Fruit fly (Drosophila melanogaster) Kc167 (cell line): ENCODE results near the gene CG33285.

Experiments used
- Myc ChIP-seq: fragments of >200 bp; optimal IDR thresholded peaks from 2 replicates; lab custom pipeline; 2017; ENCODE audit warnings: missing external identifiers
- Sin3A ChIP-seq: fragments of >200 bp; optimal IDR thresholded peaks from 2 replicates; lab custom pipeline; 2018; ENCODE audit warnings: missing external identifiers
- h ChIP-seq: fragments of >200 bp; optimal IDR thresholded peaks from 3 replicates; lab custom pipeline; 2018; ENCODE audit warnings: missing external identifiers
- insv ChIP-seq: fragments of >200 bp; optimal IDR thresholded peaks from 3 replicates; lab custom pipeline; 2018; ENCODE audit warnings: missing external identifiers
- psq ChIP-seq: fragments of >200 bp; optimal IDR thresholded peaks from 2 replicates; lab custom pipeline; 2017; ENCODE audit warnings: missing external identifiers
- ttk ChIP-seq: sonication (Bioruptor generic); optimal IDR thresholded peaks from 2 replicates; lab custom pipeline; 2017; ENCODE audit warnings: missing external identifiers

DNA sequence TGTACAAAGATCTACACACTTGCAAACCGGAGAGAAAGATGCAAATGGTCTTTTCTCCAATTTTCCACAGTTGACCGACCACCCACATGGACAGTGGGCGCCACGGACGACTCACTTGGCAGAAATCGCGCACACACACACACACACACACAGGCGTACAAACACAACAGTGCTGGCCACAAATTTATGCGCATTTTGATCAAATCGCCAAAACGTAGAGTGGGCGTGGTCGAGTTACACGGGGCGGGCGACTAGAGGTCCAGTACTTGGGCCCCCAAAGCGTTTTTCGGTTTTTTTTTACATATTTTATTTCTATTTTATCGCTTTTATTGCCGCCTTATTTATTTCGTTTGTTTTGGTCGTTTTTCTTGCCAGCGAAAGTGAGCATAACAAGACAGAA is 29.8 kb upstream of the CG33285 start:
- TF ChIP-seq psq (lab: Kevin White, UChicago) (no peak), ttk (lab: Kevin White, UChicago) (no peak), Sin3A (lab: Kevin White, UChicago) (no peak), Myc (lab: Kevin White, UChicago) (no peak), insv (lab: Kevin White, UChicago) (no peak), h (lab: Kevin White, UChicago) (no peak)
